Fruit fly (Drosophila melanogaster) whole organism, prepupa: ENCODE measurements around the gene Pdp1.

Source experiments
- Blimp-1 ChIP-seq: fragments of 200-800 bp; sonication (Bioruptor generic); optimal IDR thresholded peaks from 3 replicates; lab custom pipeline; 2017; ENCODE audit warnings: missing biosample characterization, missing genetic modification characterization, mild to moderate bottlenecking, moderate library complexity, missing genetic modification reagents
- CG10669 ChIP-seq: fragments of 200-800 bp; sonication (Bioruptor generic); optimal IDR thresholded peaks from 3 replicates; lab custom pipeline; 2018; ENCODE audit warnings: missing biosample characterization, mild to moderate bottlenecking, missing genetic modification characterization, moderate library complexity
- CG11294 ChIP-seq: fragments of 200-800 bp; sonication (Bioruptor generic); IDR thresholded peaks from 2 replicates; pipeline ENCODE4 v1.3.6; 2022; ENCODE audit warnings: missing biosample characterization, missing genetic modification characterization
- CG11902 ChIP-seq: fragments of 200-800 bp; sonication (Bioruptor generic); optimal IDR thresholded peaks from 3 replicates; lab custom pipeline; 2016; ENCODE audit warnings: missing biosample characterization, missing genetic modification characterization
- CG15336 ChIP-seq: fragments of 200-800 bp; sonication (Bioruptor generic); IDR thresholded peaks from 2 replicates; pipeline ENCODE4 v1.3.6; 2022; ENCODE audit warnings: missing biosample characterization, missing genetic modification characterization
- CG1621 ChIP-seq: fragments of 200-800 bp; sonication (Bioruptor generic); optimal IDR thresholded peaks from 3 replicates; lab custom pipeline; 2018; ENCODE audit warnings: missing biosample characterization, mild to moderate bottlenecking, missing genetic modification characterization
- CG16779 ChIP-seq: fragments of 200-800 bp; sonication (Bioruptor generic); optimal IDR thresholded peaks from 3 replicates; lab custom pipeline; 2017; ENCODE audit warnings: missing biosample characterization, mild to moderate bottlenecking, missing genetic modification characterization
- CG3032 ChIP-seq: fragments of 200-800 bp; optimal IDR thresholded peaks from 2 replicates; lab custom pipeline; 2019; ENCODE audit warnings: missing biosample characterization, mild to moderate bottlenecking, missing genetic modification characterization, moderate library complexity
- CG32006 ChIP-seq: fragments of 200-800 bp; sonication (Bioruptor generic); optimal IDR thresholded peaks from 3 replicates; lab custom pipeline; 2017; ENCODE audit warnings: missing biosample characterization, mild to moderate bottlenecking, missing genetic modification characterization
- CG34406 ChIP-seq: fragments of 200-800 bp; sonication (Bioruptor generic); optimal IDR thresholded peaks from 3 replicates; lab custom pipeline; 2016; ENCODE audit warnings: missing biosample characterization, missing genetic modification characterization
- CG3919 ChIP-seq: fragments of 200-800 bp; sonication (Bioruptor generic); optimal IDR thresholded peaks from 3 replicates; lab custom pipeline; 2016; ENCODE audit warnings: missing biosample characterization, missing genetic modification characterization
- CG6163 ChIP-seq: fragments of 200-800 bp; sonication (Bioruptor generic); IDR thresholded peaks from 3 replicates; pipeline ENCODE4 v1.3.6; 2022; ENCODE audit warnings: missing biosample characterization, missing genetic modification characterization
- CG6276 ChIP-seq: fragments of 200-800 bp; sonication (Bioruptor generic); optimal IDR thresholded peaks from 2 replicates; lab custom pipeline; 2017; ENCODE audit warnings: missing biosample characterization, mild to moderate bottlenecking, missing genetic modification characterization
- CG6792 ChIP-seq: fragments of 200-800 bp; sonication (Bioruptor generic); optimal IDR thresholded peaks from 3 replicates; lab custom pipeline; 2016; ENCODE audit warnings: missing biosample characterization, missing genetic modification characterization
- CG6808 ChIP-seq: fragments of 200-800 bp; sonication (Bioruptor generic); optimal IDR thresholded peaks from 3 replicates; lab custom pipeline; 2017; ENCODE audit warnings: missing biosample characterization, missing genetic modification characterization, mild to moderate bottlenecking, moderate library complexity, missing genetic modification reagents
- CG6854 ChIP-seq: fragments of 200-800 bp; sonication (Bioruptor generic); optimal IDR thresholded peaks from 2 replicates; lab custom pipeline; 2017; ENCODE audit warnings: missing biosample characterization, mild to moderate bottlenecking, missing genetic modification characterization
- CG8119 ChIP-seq: fragments of 200-800 bp; sonication (Bioruptor generic); IDR thresholded peaks from 3 replicates; pipeline ENCODE4 v1.3.6; 2022; ENCODE audit warnings: missing biosample characterization, missing genetic modification characterization
- CG8632 ChIP-seq: fragments of 200-800 bp; sonication (Bioruptor generic); optimal IDR thresholded peaks from 3 replicates; lab custom pipeline; 2016; ENCODE audit warnings: missing biosample characterization, missing genetic modification characterization
- CG9139 ChIP-seq: fragments of 200-800 bp; sonication (Bioruptor generic); optimal IDR thresholded peaks from 3 replicates; lab custom pipeline; 2017; ENCODE audit warnings: missing biosample characterization, mild to moderate bottlenecking, missing genetic modification characterization
- Eip75B ChIP-seq: fragments of 200-800 bp; sonication (Bioruptor generic); optimal IDR thresholded peaks from 3 replicates; lab custom pipeline; 2016; ENCODE audit warnings: missing biosample characterization, missing genetic modification characterization
- Eip78C ChIP-seq: fragments of 200-800 bp; sonication (Bioruptor generic); peaks from one replicate; lab custom pipeline; 2016; ENCODE audit warnings: missing biosample characterization, missing genetic modification characterization
- Eip93F ChIP-seq: fragments of 200-800 bp; sonication (Bioruptor generic); optimal IDR thresholded peaks from 2 replicates; lab custom pipeline; 2016; ENCODE audit warnings: missing biosample characterization, mild to moderate bottlenecking, missing genetic modification characterization
- Ets21C ChIP-seq: fragments of 200-800 bp; sonication (Bioruptor generic); optimal IDR thresholded peaks from 3 replicates; lab custom pipeline; 2016; ENCODE audit warnings: missing biosample characterization, missing genetic modification characterization
- Ets96B ChIP-seq: fragments of 200-800 bp; optimal IDR thresholded peaks from 2 replicates; lab custom pipeline; 2019; ENCODE audit warnings: missing biosample characterization, mild to moderate bottlenecking, missing genetic modification characterization, moderate library complexity
- Gug ChIP-seq: fragments of 200-800 bp; sonication (Bioruptor generic); IDR thresholded peaks from 2 replicates; pipeline ENCODE4 v1.3.6; 2022; ENCODE audit warnings: missing biosample characterization, missing genetic modification characterization
- Hr38 ChIP-seq: sonication (Bioruptor generic); optimal IDR thresholded peaks from 2 replicates; lab custom pipeline; 2016; ENCODE audit warnings: missing biosample characterization, missing genetic modification characterization
- Hr4 ChIP-seq: fragments of 200-800 bp; sonication (Bioruptor generic); optimal IDR thresholded peaks from 3 replicates; lab custom pipeline; 2016; ENCODE audit warnings: missing biosample characterization, missing genetic modification characterization
- Lpt ChIP-seq: fragments of 200-800 bp; sonication (Bioruptor generic); optimal IDR thresholded peaks from 3 replicates; lab custom pipeline; 2016; ENCODE audit warnings: missing biosample characterization, missing genetic modification characterization
- Met ChIP-seq: fragments of 200-800 bp; sonication (Bioruptor generic); optimal IDR thresholded peaks from 3 replicates; lab custom pipeline; 2016; ENCODE audit warnings: missing biosample characterization, missing genetic modification characterization
- Smox ChIP-seq: fragments of 200-800 bp; sonication (Bioruptor generic); optimal IDR thresholded peaks from 3 replicates; lab custom pipeline; 2016; ENCODE audit warnings: missing biosample characterization, missing genetic modification characterization
- Sox102F ChIP-seq: fragments of 200-800 bp; sonication (Bioruptor generic); optimal IDR thresholded peaks from 2 replicates; lab custom pipeline; 2016; ENCODE audit warnings: missing biosample characterization, mild to moderate bottlenecking, missing genetic modification characterization
- Sox14 ChIP-seq: fragments of 200-800 bp; sonication (Bioruptor generic); optimal IDR thresholded peaks from 3 replicates; lab custom pipeline; 2016; ENCODE audit warnings: missing biosample characterization, missing genetic modification characterization
- Sox15 ChIP-seq: fragments of 200-800 bp; sonication (Bioruptor generic); optimal IDR thresholded peaks from 3 replicates; lab custom pipeline; 2016; ENCODE audit warnings: missing biosample characterization, missing genetic modification characterization
- achi ChIP-seq: fragments of 200-800 bp; sonication (Bioruptor generic); optimal IDR thresholded peaks from 3 replicates; lab custom pipeline; 2016; ENCODE audit warnings: missing biosample characterization, missing genetic modification characterization
- dsx ChIP-seq: fragments of 200-800 bp; optimal IDR thresholded peaks from 3 replicates; lab custom pipeline; 2019; ENCODE audit warnings: missing biosample characterization, mild to moderate bottlenecking, missing genetic modification characterization, moderate library complexity; ENCODE audit not compliant: poor library complexity, severe bottlenecking
- eg ChIP-seq: fragments of 200-800 bp; sonication (Bioruptor generic); IDR thresholded peaks from 3 replicates; pipeline ENCODE4 v1.3.6; 2022; ENCODE audit warnings: missing biosample characterization, missing genetic modification characterization
- esn ChIP-seq: fragments of 200-800 bp; sonication (Bioruptor generic); optimal IDR thresholded peaks from 2 replicates; lab custom pipeline; 2016; ENCODE audit warnings: missing biosample characterization, mild to moderate bottlenecking, missing genetic modification characterization, moderate library complexity
- fkh ChIP-seq: fragments of 200-800 bp; sonication (Bioruptor generic); optimal IDR thresholded peaks from 3 replicates; lab custom pipeline; 2017; ENCODE audit warnings: missing biosample characterization, mild to moderate bottlenecking, missing genetic modification characterization, moderate library complexity
- net ChIP-seq: fragments of 200-800 bp; sonication (Bioruptor generic); optimal IDR thresholded peaks from 3 replicates; lab custom pipeline; 2016; ENCODE audit warnings: missing biosample characterization, missing genetic modification characterization
- pdm3 ChIP-seq: fragments of 200-800 bp; sonication (Bioruptor generic); optimal IDR thresholded peaks from 3 replicates; lab custom pipeline; 2016; ENCODE audit warnings: missing biosample characterization, missing genetic modification characterization
- ss ChIP-seq, 2 experiments: fragments of 200-800 bp; sonication (Bioruptor generic); optimal IDR thresholded peaks; 2 replicates in 1 of 2; 3 replicates in 1 of 2; lab custom pipeline; 2017 to 2018; ENCODE audit warnings: mild to moderate bottlenecking in 2 of 2, missing biosample characterization in 2 of 2, missing genetic modification characterization in 2 of 2, moderate library complexity in 1 of 2
- svp ChIP-seq: fragments of 200-800 bp; sonication (Bioruptor generic); peaks from one replicate; lab custom pipeline; 2016; ENCODE audit warnings: missing biosample characterization, missing genetic modification characterization
- vri ChIP-seq: fragments of 200-800 bp; sonication (Bioruptor generic); optimal IDR thresholded peaks from 3 replicates; lab custom pipeline; 2016; ENCODE audit warnings: missing biosample characterization, mild to moderate bottlenecking, missing genetic modification characterization

The Pdp1 gene

dm6 chr3L:7867036-7867787 is at the start of gene Pdp1:
Pdp1 (minus strand) TSS chr3L:7867369.
- TF ChIP-seq CG1621 (tag; lab: Kevin White, UChicago) (no peak), Gug (GFP tag; lab: Robert Waterston, UW) (no peak), CG8632 (GFP tag; lab: Kevin White, UChicago) (no peak), CG6808 (GFP tag; lab: Kevin White, UChicago) (peak; percentile 29), pdm3 (GFP tag; lab: Kevin White, UChicago) (peak; percentile 22), esn (GFP tag; lab: Kevin White, UChicago) (peak; percentile 26), CG11294 (GFP tag; lab: Robert Waterston, UW) (no peak), CG6276 (peak; percentile 38), Hr38 (no peak), CG34406 (no peak), Sox15 (no peak), Sox14 (GFP tag; lab: Kevin White, UChicago) (peak; percentile 46), Blimp-1 (GFP tag; lab: Kevin White, UChicago) (peak; percentile 0), Met (peak; percentile 27), eg (peak; percentile 41; the same call in 1 of the 3 replicates), fkh (GFP tag; lab: Kevin White, UChicago) (peak; percentile 53), CG6163 (peak; percentile 47), net (peak; percentile 33), vri (GFP tag; lab: Kevin White, UChicago) (peak; percentile 100), achi (GFP tag; lab: Kevin White, UChicago) (no peak), CG15336 (GFP tag; lab: Robert Waterston, UW) (peak; percentile 46), CG10669 (GFP tag; lab: Kevin White, UChicago) (no peak), svp (GFP tag; lab: Kevin White, UChicago) (peak; percentile 84), Lpt (GFP tag; lab: Kevin White, UChicago) (peak; percentile 55), Eip93F (GFP tag; lab: Kevin White, UChicago) (no peak), Smox (GFP tag; lab: Kevin White, UChicago) (no peak), CG8119 (GFP tag; lab: Robert Waterston, UW) (peak; percentile 47; the same call in 2 of the 3 replicates), CG3919 (GFP tag; lab: Kevin White, UChicago) (peak; percentile 43), Eip78C (GFP tag; lab: Kevin White, UChicago) (peak; percentile 79), Hr4 (no peak), ss (GFP tag; optimal IDR thresholded peaks at IDR 0.05; lab: Kevin White, UChicago) (peak; percentile 1 to 34), CG16779 (tag; lab: Kevin White, UChicago) (no peak), Eip75B (GFP tag; lab: Kevin White, UChicago) (peak; percentile 15), Ets96B (tag; lab: Kevin White, UChicago) (no peak), CG9139 (no peak), CG11902 (GFP tag; lab: Kevin White, UChicago) (no peak), CG3032 (tag; lab: Kevin White, UChicago) (no peak), Sox102F (peak; percentile 14), CG6854 (GFP tag; lab: Kevin White, UChicago) (peak; percentile 27), CG32006 (GFP tag; lab: Kevin White, UChicago) (peak; percentile 46), Ets21C (GFP tag; lab: Kevin White, UChicago) (no peak), CG6792 (GFP tag; lab: Kevin White, UChicago) (no peak), dsx (peak; percentile 57)
